Worm (Caenorhabditis elegans) whole organism, young adult: ENCODE measurements around the gene mdf-1.

ENCODE experiments used
- T07F8.4 ChIP-seq: sonication (generic microtip); optimal IDR thresholded peaks from 2 replicates; lab custom pipeline; 2016; ENCODE audit warnings: mild to moderate bottlenecking, missing genetic modification characterization, moderate library complexity, missing compliant biosample characterization
- Y79H2A.3 ChIP-seq: fragments of 200-800 bp; sonication (Bioruptor generic); conservative IDR thresholded peaks from 2 replicates; pipeline ENCODE4 v1.3.6; 2022; ENCODE audit warnings: missing genetic modification reagents, missing genetic modification characterization, missing compliant biosample characterization
- dpl-1 ChIP-seq: fragments of 150-350 bp; optimal IDR thresholded peaks from 2 replicates; lab custom pipeline; 2014; ENCODE audit warnings: missing biosample characterization, missing genetic modification reagents, missing genetic modification characterization
- hlh-12 ChIP-seq: sonication (generic microtip); optimal IDR thresholded peaks from 2 replicates; lab custom pipeline; 2016; ENCODE audit warnings: missing genetic modification characterization, missing compliant biosample characterization
- hlh-26 ChIP-seq: fragments of 200-800 bp; sonication (Bioruptor generic); conservative IDR thresholded peaks from 2 replicates; pipeline ENCODE4 v1.3.6; 2022; ENCODE audit warnings: missing genetic modification reagents, missing genetic modification characterization, missing compliant biosample characterization
- hrde-1 ChIP-seq: sonication (generic microtip); optimal IDR thresholded peaks from 2 replicates; lab custom pipeline; 2016; ENCODE audit warnings: missing genetic modification characterization, mild to moderate bottlenecking, missing compliant biosample characterization, moderate library complexity, missing genotype, missing genetic modification reagents, borderline replicate concordance
- lin-26 ChIP-seq: fragments of 200-800 bp; sonication (Bioruptor generic); IDR thresholded peaks from 2 replicates; pipeline ENCODE4 v1.3.6; 2022; ENCODE audit warnings: missing genetic modification reagents, missing genetic modification characterization, missing compliant biosample characterization
- sdz-38 ChIP-seq: sonication (generic microtip); optimal IDR thresholded peaks from 2 replicates; lab custom pipeline; 2016; ENCODE audit warnings: missing genotype, missing genetic modification characterization, missing compliant biosample characterization
- sea-2 ChIP-seq: fragments of 200-800 bp; sonication (Bioruptor generic); IDR thresholded peaks from 2 replicates; pipeline ENCODE4 v1.3.6; 2022; ENCODE audit warnings: missing genetic modification characterization, missing compliant biosample characterization
- snpc-4 ChIP-seq, 5 experiments: fragments of 150-350 bp in 1 of 5; sonication (generic microtip) in 4 of 5; optimal IDR thresholded peaks; 2 replicates each; lab custom pipeline; 2014 to 2018; ENCODE audit warnings: missing genetic modification characterization in 5 of 5, missing biosample characterization in 3 of 5, antibody characterized with exemption in 2 of 5, mild to moderate bottlenecking in 2 of 5, missing compliant biosample characterization in 2 of 5, missing genotype in 2 of 5, moderate library complexity in 2 of 5, missing genetic modification reagents in 1 of 5
- tbx-9 ChIP-seq: sonication (generic microtip); optimal IDR thresholded peaks from 2 replicates; lab custom pipeline; 2016; ENCODE audit warnings: borderline replicate concordance, missing genetic modification characterization, inconsistent platforms, missing compliant biosample characterization
- unc-130 ChIP-seq: sonication (generic microtip); optimal IDR thresholded peaks from 2 replicates; lab custom pipeline; 2016; ENCODE audit warnings: missing genetic modification reagents, missing genetic modification characterization, missing compliant biosample characterization

DNA sequence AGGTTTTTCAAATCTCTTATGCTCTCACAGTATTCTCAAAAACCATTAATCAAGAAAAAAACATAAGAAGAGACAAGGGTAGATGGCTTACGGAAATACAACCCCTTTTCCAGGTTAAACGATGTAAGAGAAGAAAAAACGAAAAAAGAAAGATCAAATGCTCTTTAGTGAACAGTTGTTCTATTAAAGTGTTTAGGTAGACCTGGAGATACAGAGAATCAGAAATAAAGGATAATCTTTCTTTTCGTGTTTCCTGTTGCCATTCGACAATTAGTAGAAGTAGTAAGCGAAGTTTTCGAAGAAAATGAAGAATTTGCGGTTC, 39.3 kb upstream of the mdf-1 start, which contains the start of gene K09G1.1:
- no peak for TF ChIP-seq hrde-1
- no peak for TF ChIP-seq hlh-12 (tag; lab: Kevin White, UChicago)
- no peak for TF ChIP-seq Y79H2A.3 (GFP tag; lab: Robert Waterston, UW)
- TF ChIP-seq sea-2 (GFP tag; lab: Robert Waterston, UW): no peak
- TF ChIP-seq tbx-9 (tag; lab: Kevin White, UChicago): no peak
- TF ChIP-seq T07F8.4 (tag; lab: Kevin White, UChicago): no peak
- TF ChIP-seq unc-130: no peak
- no peak for TF ChIP-seq snpc-4 (GFP tag; optimal IDR thresholded peaks at IDR 0.05; lab: Kevin White, UChicago)
- no peak for TF ChIP-seq snpc-4 (tag; optimal IDR thresholded peaks at IDR 0.05; lab: Kevin White, UChicago)
- no peak for TF ChIP-seq lin-26 (GFP tag; lab: Robert Waterston, UW)
- no peak for TF ChIP-seq sdz-38
- TF ChIP-seq hlh-26 (GFP tag; lab: Robert Waterston, UW): no peak
- no peak for TF ChIP-seq dpl-1 (GFP tag; lab: Kevin White, UChicago)
